Worm (Caenorhabditis elegans): ENCODE data around the gene F57A8.7.

DNA sequence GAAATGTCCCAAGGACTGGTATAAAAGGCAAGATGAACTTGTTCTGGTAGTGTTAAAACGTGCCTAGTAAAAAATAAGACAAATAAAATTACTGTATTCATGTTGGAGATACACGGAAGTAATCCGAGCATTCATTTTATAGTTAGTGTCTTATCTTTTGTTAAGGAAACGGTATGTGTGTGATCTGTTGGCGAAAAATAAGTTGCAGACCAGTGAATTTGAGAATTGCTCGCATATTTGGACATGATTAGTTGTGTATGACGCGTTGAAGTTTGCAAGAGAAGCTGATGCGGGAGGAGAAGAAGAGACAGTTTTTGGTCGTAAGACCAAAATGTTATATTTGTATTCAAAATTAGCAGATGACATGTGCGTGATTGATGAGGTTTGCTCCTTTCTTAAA lies 26.4 kb downstream of the F57A8.7 start, which contains the start of gene C08B6.14:
- TF ChIP-seq lin-35 (GFP tag; optimal IDR thresholded peaks at IDR 0.05), result no peak
- TF ChIP-seq madf-6 (GFP tag; IDR thresholded peaks at IDR 0.05), result no peak
- no peak for TF ChIP-seq nfya-1 (tag; optimal IDR thresholded peaks at IDR 0.05; ENCODE audit: borderline replicate concordance, insufficient read depth)
- no peak for TF ChIP-seq F55B11.4 (tag; optimal IDR thresholded peaks at IDR 0.05; ENCODE audit: borderline replicate concordance, insufficient read depth)
- TF ChIP-seq B0035.1 (tag; optimal IDR thresholded peaks at IDR 0.05), result no peak
- no peak for TF ChIP-seq T07F8.4 (tag; optimal IDR thresholded peaks at IDR 0.05)
- TF ChIP-seq mel-28 (tag; optimal IDR thresholded peaks at IDR 0.05; ENCODE audit: borderline replicate concordance), result no peak
